Fruit fly (Drosophila melanogaster) whole organism, embryonic: ENCODE measurements around the gene CG5225.

ENCODE experiments used
- Adf1 ChIP-seq: fragments of 200-800 bp; sonication (Bioruptor generic); IDR thresholded peaks from 2 replicates; pipeline ENCODE4 v1.3.6; 2022; ENCODE audit warnings: missing biosample characterization, missing genetic modification characterization
- CG10543 ChIP-seq: fragments of 200-800 bp; sonication (Bioruptor generic); optimal IDR thresholded peaks from 3 replicates; lab custom pipeline; 2017; ENCODE audit warnings: missing biosample characterization, mild to moderate bottlenecking, missing genetic modification characterization, moderate library complexity
- CG10565 ChIP-seq: fragments of 200-800 bp; sonication (Bioruptor generic); optimal IDR thresholded peaks from 3 replicates; lab custom pipeline; 2016; ENCODE audit warnings: missing biosample characterization, mild to moderate bottlenecking, missing genetic modification characterization
- CG11504 ChIP-seq: fragments of 200-800 bp; sonication (Bioruptor generic); optimal IDR thresholded peaks from 3 replicates; lab custom pipeline; 2019; ENCODE audit warnings: missing biosample characterization, mild to moderate bottlenecking, missing genetic modification characterization, moderate library complexity
- CG12659 ChIP-seq: fragments of 200-800 bp; sonication (Bioruptor generic); optimal IDR thresholded peaks from 3 replicates; lab custom pipeline; 2017; ENCODE audit warnings: mild to moderate bottlenecking, missing biosample characterization, missing genetic modification reagents, missing genetic modification characterization
- CG12769 ChIP-seq: fragments of 200-800 bp; sonication (Bioruptor generic); optimal IDR thresholded peaks from 2 replicates; lab custom pipeline; 2019; ENCODE audit warnings: missing biosample characterization, mild to moderate bottlenecking, missing genetic modification characterization, moderate library complexity
- CG13424 ChIP-seq: fragments of 200-800 bp; sonication (Bioruptor generic); optimal IDR thresholded peaks from 2 replicates; lab custom pipeline; 2019; ENCODE audit warnings: missing biosample characterization, mild to moderate bottlenecking, missing genetic modification characterization, moderate library complexity
- CG14014 ChIP-seq: fragments of 200-800 bp; sonication (Bioruptor generic); IDR thresholded peaks from 2 replicates; pipeline ENCODE4 v1.3.6; 2022; ENCODE audit warnings: missing biosample characterization, missing genetic modification characterization
- CG14441 ChIP-seq: fragments of 200-800 bp; sonication (Bioruptor generic); IDR thresholded peaks from 2 replicates; pipeline ENCODE4 v1.3.6; 2022; ENCODE audit warnings: missing biosample characterization, missing genetic modification characterization
- CG16815 ChIP-seq: fragments of 200-800 bp; sonication (Bioruptor generic); optimal IDR thresholded peaks from 3 replicates; lab custom pipeline; 2017; ENCODE audit warnings: missing biosample characterization, mild to moderate bottlenecking, missing genetic modification characterization
- CG3065 ChIP-seq: fragments of 200-800 bp; sonication (Bioruptor generic); optimal IDR thresholded peaks from 2 replicates; lab custom pipeline; 2016; ENCODE audit warnings: missing biosample characterization, missing genetic modification characterization
- CG31224 ChIP-seq: fragments of 200-800 bp; sonication (Bioruptor generic); IDR thresholded peaks from 2 replicates; pipeline ENCODE4 v1.3.6; 2022; ENCODE audit warnings: missing biosample characterization, missing genetic modification characterization
- CG31441 ChIP-seq: fragments of 200-800 bp; sonication (Bioruptor generic); IDR thresholded peaks from 2 replicates; pipeline ENCODE4 v1.3.6; 2022; ENCODE audit warnings: missing biosample characterization, missing genetic modification characterization
- CG34224 ChIP-seq: fragments of 200-800 bp; sonication (Bioruptor generic); IDR thresholded peaks from 3 replicates; pipeline ENCODE4 v1.3.6; 2022; ENCODE audit warnings: missing biosample characterization, missing genetic modification characterization; ENCODE audit not compliant: partially characterized antibody
- CG34422 ChIP-seq: fragments of 200-800 bp; sonication (Bioruptor generic); IDR thresholded peaks from 3 replicates; pipeline ENCODE4 v1.3.6; 2022; ENCODE audit warnings: missing biosample characterization, missing genetic modification characterization
- CG6175 ChIP-seq: fragments of 200-800 bp; sonication (Bioruptor generic); IDR thresholded peaks from 3 replicates; pipeline ENCODE4 v1.3.6; 2022; ENCODE audit warnings: missing biosample characterization, missing genetic modification characterization
- CG7372 ChIP-seq: fragments of 200-800 bp; sonication (Bioruptor generic); IDR thresholded peaks from 2 replicates; pipeline ENCODE4 v1.3.6; 2022; ENCODE audit warnings: missing biosample characterization, missing genetic modification characterization
- CG7839 ChIP-seq: fragments of 200-800 bp; sonication (Bioruptor generic); optimal IDR thresholded peaks from 3 replicates; lab custom pipeline; 2018; ENCODE audit warnings: missing biosample characterization, mild to moderate bottlenecking, missing genetic modification characterization, moderate library complexity
- CG7928 ChIP-seq: fragments of 200-800 bp; sonication (Bioruptor generic); optimal IDR thresholded peaks from 2 replicates; lab custom pipeline; 2017; ENCODE audit warnings: missing biosample characterization, mild to moderate bottlenecking, missing genetic modification characterization
- CG8388 ChIP-seq: fragments of 200-800 bp; sonication (Bioruptor generic); optimal IDR thresholded peaks from 2 replicates; lab custom pipeline; 2019; ENCODE audit warnings: missing biosample characterization, mild to moderate bottlenecking, missing genetic modification characterization, moderate library complexity
- CG9932 ChIP-seq: fragments of 200-800 bp; sonication (Bioruptor generic); IDR thresholded peaks from 2 replicates; pipeline ENCODE4 v1.3.6; 2022; ENCODE audit warnings: missing biosample characterization, missing genetic modification characterization
- Lhr ChIP-seq: fragments of 200-800 bp; sonication (Bioruptor generic); optimal IDR thresholded peaks from 3 replicates; lab custom pipeline; 2017; ENCODE audit warnings: mild to moderate bottlenecking, missing biosample characterization, missing genetic modification reagents, missing genetic modification characterization
- MESR4 ChIP-seq: fragments of 200-800 bp; sonication (Bioruptor generic); optimal IDR thresholded peaks from 2 replicates; lab custom pipeline; 2018; ENCODE audit warnings: missing biosample characterization, mild to moderate bottlenecking, missing genetic modification characterization, moderate library complexity
- Myb ChIP-seq: fragments of 200-800 bp; sonication (Bioruptor generic); optimal IDR thresholded peaks from 2 replicates; lab custom pipeline; 2016; ENCODE audit warnings: missing biosample characterization, missing genetic modification characterization
- Six4 ChIP-seq: fragments of 200-800 bp; sonication (Bioruptor generic); optimal IDR thresholded peaks from 2 replicates; lab custom pipeline; 2016; ENCODE audit warnings: missing biosample characterization, missing genetic modification characterization
- Xbp1 ChIP-seq: fragments of 200-800 bp; sonication (Bioruptor generic); optimal IDR thresholded peaks from 3 replicates; lab custom pipeline; 2016; ENCODE audit warnings: missing biosample characterization, mild to moderate bottlenecking, missing genetic modification characterization
- bab2 ChIP-seq: fragments of 200-800 bp; sonication (Bioruptor generic); optimal IDR thresholded peaks from 2 replicates; lab custom pipeline; 2016; ENCODE audit warnings: missing biosample characterization, missing genetic modification characterization
- bbx ChIP-seq: fragments of 200-800 bp; sonication (Bioruptor generic); IDR thresholded peaks from 2 replicates; pipeline ENCODE4 v1.3.6; 2022; ENCODE audit warnings: missing biosample characterization, missing genetic modification characterization; ENCODE audit not compliant: partially characterized antibody
- bowl ChIP-seq: fragments of 200-800 bp; sonication (Bioruptor generic); IDR thresholded peaks from 2 replicates; pipeline ENCODE4 v1.3.6; 2022; ENCODE audit warnings: missing biosample characterization, missing genetic modification characterization
- bsh ChIP-seq, 2 experiments: fragments of 200-800 bp; sonication (Bioruptor generic); optimal IDR thresholded peaks; 2 replicates each; lab custom pipeline; 2017 to 2018; ENCODE audit warnings: mild to moderate bottlenecking in 2 of 2, missing biosample characterization in 2 of 2, missing genetic modification characterization in 2 of 2, moderate library complexity in 1 of 2
- caup ChIP-seq: fragments of 200-800 bp; sonication (Bioruptor generic); optimal IDR thresholded peaks from 3 replicates; lab custom pipeline; 2017; ENCODE audit warnings: missing biosample characterization, mild to moderate bottlenecking, missing genetic modification characterization, moderate library complexity; ENCODE audit not compliant: severe bottlenecking
- chinmo ChIP-seq: fragments of 200-800 bp; sonication (Bioruptor generic); IDR thresholded peaks from 4 replicates; pipeline ENCODE4 v1.3.6; 2022; ENCODE audit warnings: missing biosample characterization, missing genetic modification characterization; ENCODE audit not compliant: partially characterized antibody
- crol ChIP-seq: fragments of 200-800 bp; sonication (Bioruptor generic); IDR thresholded peaks from 2 replicates; pipeline ENCODE4 v1.3.6; 2022; ENCODE audit warnings: missing biosample characterization, missing genetic modification characterization
- disco-r ChIP-seq: fragments of 200-800 bp; sonication (Bioruptor generic); optimal IDR thresholded peaks from 2 replicates; lab custom pipeline; 2016; ENCODE audit warnings: missing biosample characterization, missing genetic modification characterization
- fd96Cb ChIP-seq: fragments of 200-800 bp; sonication (Bioruptor generic); optimal IDR thresholded peaks from 2 replicates; lab custom pipeline; 2018; ENCODE audit warnings: missing biosample characterization, mild to moderate bottlenecking, missing genetic modification characterization, moderate library complexity
- gem ChIP-seq: fragments of 200-800 bp; sonication (Bioruptor generic); optimal IDR thresholded peaks from 2 replicates; lab custom pipeline; 2019; ENCODE audit warnings: missing biosample characterization, mild to moderate bottlenecking, missing genetic modification characterization, moderate library complexity
- her ChIP-seq: fragments of 200-800 bp; sonication (Bioruptor generic); optimal IDR thresholded peaks from 2 replicates; lab custom pipeline; 2016; ENCODE audit warnings: missing biosample characterization, missing genetic modification characterization
- lov ChIP-seq, 2 experiments: fragments of 200-800 bp in 1 of 2; fragments of >200 bp in 1 of 2; sonication (Bioruptor generic) in 1 of 2; IDR thresholded peaks in 1 of 2; optimal IDR thresholded peaks in 1 of 2; 2 replicates in 1 of 2; 3 replicates in 1 of 2; pipeline versions ENCODE4 v1.3.6 to Lab custom; 2017 to 2022; ENCODE audit warnings: missing biosample characterization in 1 of 2, missing genetic modification characterization in 1 of 2
- run ChIP-seq: fragments of 200-800 bp; sonication (Bioruptor generic); optimal IDR thresholded peaks from 3 replicates; lab custom pipeline; 2018; ENCODE audit warnings: missing biosample characterization, mild to moderate bottlenecking, missing genetic modification characterization
- sd ChIP-seq: fragments of 200-800 bp; sonication (Bioruptor generic); optimal IDR thresholded peaks from 3 replicates; lab custom pipeline; 2018; ENCODE audit warnings: missing biosample characterization, mild to moderate bottlenecking, missing genetic modification characterization, moderate library complexity
- sima ChIP-seq: fragments of 200-800 bp; sonication (Bioruptor generic); optimal IDR thresholded peaks from 2 replicates; lab custom pipeline; 2016; ENCODE audit warnings: missing biosample characterization, missing genetic modification characterization
- so ChIP-seq: fragments of 200-800 bp; sonication (Bioruptor generic); IDR thresholded peaks from 3 replicates; pipeline ENCODE4 v1.3.6; 2022; ENCODE audit warnings: missing biosample characterization, missing genetic modification characterization
- sr ChIP-seq: fragments of 200-800 bp; sonication (Bioruptor generic); IDR thresholded peaks from 3 replicates; pipeline ENCODE4 v1.3.6; 2022; ENCODE audit warnings: missing biosample characterization, missing genetic modification characterization
- stc ChIP-seq: fragments of 200-800 bp; sonication (Bioruptor generic); IDR thresholded peaks from 2 replicates; pipeline ENCODE4 v1.3.6; 2022; ENCODE audit warnings: missing biosample characterization, missing genetic modification characterization
- tio ChIP-seq: fragments of 200-800 bp; sonication (Bioruptor generic); optimal IDR thresholded peaks from 2 replicates; lab custom pipeline; 2017; ENCODE audit warnings: missing biosample characterization, missing genetic modification characterization, inconsistent platforms
- usp ChIP-seq: fragments of >200 bp; optimal IDR thresholded peaks from 2 replicates; lab custom pipeline; 2017; ENCODE audit warnings: missing biosample characterization, missing genetic modification characterization

CG5225 gene

dm6 chr3R:17066828-17067430, 38.4 kb downstream of the CG5225 start (continued):
- TF ChIP-seq stc (0 out of 2 replicates have a peak, but pooled peaks have one; percentile 14), CG7839 (tag; lab: Kevin White, UChicago) (no peak), bowl (GFP tag; lab: Robert Waterston, UW) (no peak), CG10565 (GFP tag; lab: Kevin White, UChicago) (no peak), run (tag; lab: Kevin White, UChicago) (no peak), CG11504 (tag; lab: Kevin White, UChicago) (no peak), sr (GFP tag; lab: Robert Waterston, UW) (peak; percentile 73; the same call in 2 of the 3 replicates), CG6175 (0 out of 3 replicates have a peak, but pooled peaks have one; percentile 44), CG34422 (GFP tag; lab: Robert Waterston, UW) (0 out of 3 replicates have a peak, but pooled peaks have one; percentile 18), so (GFP tag; lab: Robert Waterston, UW) (0 out of 3 replicates have a peak, but pooled peaks have one; percentile 23), CG8388 (GFP tag; lab: Kevin White, UChicago) (no peak), bsh (GFP tag; optimal IDR thresholded peaks at IDR 0.05; lab: Kevin White, UChicago) (no peak), CG13424 (tag; lab: Kevin White, UChicago) (no peak), CG7372 (GFP tag; lab: Robert Waterston, UW) (peak; percentile 81; the same call in 1 of the 2 replicates), CG3065 (no peak), MESR4 (GFP tag; lab: Kevin White, UChicago) (no peak), gem (tag; lab: Kevin White, UChicago) (no peak), Myb (GFP tag; lab: Kevin White, UChicago) (no peak), CG7928 (GFP tag; lab: Kevin White, UChicago) (no peak), Lhr (no peak), CG12769 (peak; percentile 89), caup (GFP tag; lab: Kevin White, UChicago) (no peak), lov (optimal IDR thresholded peaks at IDR 0.05; lab: Kevin White, UChicago) (no peak), lov (GFP tag; IDR thresholded peaks at IDR 0.05; lab: Robert Waterston, UW) (no peak), Xbp1 (GFP tag; lab: Kevin White, UChicago) (no peak), CG9932 (GFP tag; lab: Robert Waterston, UW) (peak; percentile 26; the same call in 1 of the 2 replicates), CG31441 (GFP tag; lab: Robert Waterston, UW) (no peak), CG34224 (no peak), fd96Cb (tag; lab: Kevin White, UChicago) (no peak), CG14014 (GFP tag; lab: Robert Waterston, UW) (no peak), disco-r (GFP tag; lab: Kevin White, UChicago) (no peak), her (GFP tag; lab: Kevin White, UChicago) (no peak), crol (peak; percentile 53), bab2 (no peak), tio (GFP tag; lab: Kevin White, UChicago) (no peak), CG14441 (no peak), Six4 (GFP tag; lab: Kevin White, UChicago) (no peak), usp (GFP tag; lab: Kevin White, UChicago) (no peak), CG16815 (GFP tag; lab: Kevin White, UChicago) (no peak), chinmo (GFP tag; lab: Robert Waterston, UW) (0 out of 4 replicates have a peak, but pooled peaks have one; percentile 52), sima (GFP tag; lab: Kevin White, UChicago) (no peak), bbx (peak; percentile 15; the same call in 1 of the 2 replicates), CG12659 (GFP tag; lab: Kevin White, UChicago) (no peak), CG10543 (GFP tag; lab: Kevin White, UChicago) (peak; percentile 46), Adf1 (peak; percentile 34; the same call in 1 of the 2 replicates), sd (tag; lab: Kevin White, UChicago) (peak; percentile 79), CG31224 (GFP tag; lab: Robert Waterston, UW) (0 out of 2 replicates have a peak, but pooled peaks have one; percentile 4)
